Fruit fly (Drosophila melanogaster) Kc167 (cell line): Measurements from ENCODE around the gene CG18809.

Source experiments
- Myc ChIP-seq: fragments of >200 bp; optimal IDR thresholded peaks from 2 replicates; lab custom pipeline; 2017; ENCODE audit warnings: missing external identifiers
- Sin3A ChIP-seq: fragments of >200 bp; optimal IDR thresholded peaks from 2 replicates; lab custom pipeline; 2018; ENCODE audit warnings: missing external identifiers
- h ChIP-seq: fragments of >200 bp; optimal IDR thresholded peaks from 3 replicates; lab custom pipeline; 2018; ENCODE audit warnings: missing external identifiers
- insv ChIP-seq: fragments of >200 bp; optimal IDR thresholded peaks from 3 replicates; lab custom pipeline; 2018; ENCODE audit warnings: missing external identifiers
- psq ChIP-seq: fragments of >200 bp; optimal IDR thresholded peaks from 2 replicates; lab custom pipeline; 2017; ENCODE audit warnings: missing external identifiers
- ttk ChIP-seq: sonication (Bioruptor generic); optimal IDR thresholded peaks from 2 replicates; lab custom pipeline; 2017; ENCODE audit warnings: missing external identifiers

DNA sequence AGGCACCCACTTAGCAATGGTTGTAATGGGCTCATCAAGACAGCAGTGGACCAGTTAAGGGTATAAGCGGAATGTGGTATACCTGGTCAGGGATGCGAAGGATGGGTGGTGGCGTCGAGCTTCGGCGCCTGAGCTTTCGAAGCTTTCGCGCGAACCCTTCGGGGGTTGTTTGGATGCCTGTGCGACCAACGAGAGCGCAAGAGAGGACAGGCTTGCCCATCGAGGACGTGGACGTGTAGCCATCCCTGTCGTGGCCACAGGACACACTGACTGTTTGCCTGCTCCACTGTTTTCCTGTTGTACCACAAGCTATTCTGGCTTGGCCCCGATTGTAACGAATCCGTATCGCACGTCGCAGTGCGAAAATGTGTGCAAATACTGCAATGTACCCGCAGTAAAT lies 8.9 kb downstream of the CG18809 start, which contains the start of gene CG14234:
- no peak for TF ChIP-seq Myc (lab: Kevin White, UChicago)
- no peak for TF ChIP-seq h (lab: Kevin White, UChicago)
- TF ChIP-seq Sin3A: no peak
- no peak for TF ChIP-seq ttk (lab: Kevin White, UChicago)
- TF ChIP-seq insv: no peak
- no peak for TF ChIP-seq psq (lab: Kevin White, UChicago)
